Worm (Caenorhabditis elegans) whole organism, L2 larva: ENCODE data around the gene rab-39.

ENCODE experiments used
- F13H6.1 ChIP-seq: sonication (generic microtip); optimal IDR thresholded peaks from 2 replicates; lab custom pipeline; 2016; ENCODE audit warnings: missing genetic modification characterization, missing compliant biosample characterization
- ama-1 ChIP-seq: fragments of 150-350 bp; optimal IDR thresholded peaks from 2 replicates; lab custom pipeline; 2018; ENCODE audit warnings: inconsistent platforms
- ceh-16 ChIP-seq: fragments of 150-350 bp; optimal IDR thresholded peaks from 2 replicates; lab custom pipeline; 2014; ENCODE audit warnings: missing biosample characterization, missing genetic modification characterization
- egl-27 ChIP-seq: sonication (generic microtip); optimal IDR thresholded peaks from 3 replicates; lab custom pipeline; 2017; ENCODE audit warnings: missing biosample characterization, missing genetic modification reagents, missing genetic modification characterization
- elt-1 ChIP-seq: fragments of 150-350 bp; optimal IDR thresholded peaks from 2 replicates; lab custom pipeline; 2014; ENCODE audit warnings: missing biosample characterization, missing genetic modification characterization
- gmeb-1 ChIP-seq: fragments of 150-350 bp; optimal IDR thresholded peaks from 2 replicates; lab custom pipeline; 2014; ENCODE audit warnings: missing biosample characterization, missing genetic modification characterization
- mdl-1 ChIP-seq, 2 experiments: fragments of 150-350 bp in 1 of 2; sonication (generic microtip) in 1 of 2; optimal IDR thresholded peaks; 2 replicates each; lab custom pipeline; 2017; ENCODE audit warnings: missing biosample characterization in 2 of 2, missing genetic modification characterization in 2 of 2
- nhr-12 ChIP-seq: fragments of 150-350 bp; optimal IDR thresholded peaks from 2 replicates; lab custom pipeline; 2014; ENCODE audit warnings: missing biosample characterization, missing genetic modification characterization
- nhr-23 ChIP-seq: fragments of 150-350 bp; optimal IDR thresholded peaks from 2 replicates; lab custom pipeline; 2014; ENCODE audit warnings: missing biosample characterization, missing genetic modification reagents, missing genetic modification characterization
- nhr-237 ChIP-seq: fragments of 150-350 bp; optimal IDR thresholded peaks from 2 replicates; lab custom pipeline; 2014; ENCODE audit warnings: missing biosample characterization, missing genetic modification characterization
- sma-3 ChIP-seq: sonication (generic microtip); optimal IDR thresholded peaks from 2 replicates; lab custom pipeline; 2016; ENCODE audit warnings: missing genetic modification reagents, missing genetic modification characterization, missing compliant biosample characterization
- unc-55 ChIP-seq: fragments of 150-350 bp; sonication (generic microtip); optimal IDR thresholded peaks from 3 replicates; lab custom pipeline; 2014; ENCODE audit warnings: missing biosample characterization, missing genetic modification reagents, missing genetic modification characterization
- ztf-11 ChIP-seq: sonication (generic microtip); optimal IDR thresholded peaks from 2 replicates; lab custom pipeline; 2017; ENCODE audit warnings: missing biosample characterization, missing genetic modification characterization

ce11 chrII:9311702-9312101, 11.0 kb downstream of the rab-39 start:
- TF ChIP-seq egl-27 (no peak), sma-3 (GFP tag; lab: Kevin White, UChicago) (no peak), gmeb-1 (tag; lab: Kevin White, UChicago) (no peak), mdl-1 (tag; optimal IDR thresholded peaks at IDR 0.05; lab: Kevin White, UChicago) (no peak), ama-1 (no peak), F13H6.1 (tag; lab: Kevin White, UChicago) (no peak), elt-1 (tag; lab: Kevin White, UChicago) (no peak), ztf-11 (tag; lab: Kevin White, UChicago) (no peak), unc-55 (peak; percentile 22), nhr-12 (tag; lab: Kevin White, UChicago) (no peak), nhr-23 (tag; lab: Kevin White, UChicago) (no peak), ceh-16 (tag; lab: Kevin White, UChicago) (no peak), nhr-237 (tag; lab: Kevin White, UChicago) (no peak)
